Worm (Caenorhabditis elegans): Measurements from ENCODE around the gene mdh-2.

Gene mdh-2

DNA sequence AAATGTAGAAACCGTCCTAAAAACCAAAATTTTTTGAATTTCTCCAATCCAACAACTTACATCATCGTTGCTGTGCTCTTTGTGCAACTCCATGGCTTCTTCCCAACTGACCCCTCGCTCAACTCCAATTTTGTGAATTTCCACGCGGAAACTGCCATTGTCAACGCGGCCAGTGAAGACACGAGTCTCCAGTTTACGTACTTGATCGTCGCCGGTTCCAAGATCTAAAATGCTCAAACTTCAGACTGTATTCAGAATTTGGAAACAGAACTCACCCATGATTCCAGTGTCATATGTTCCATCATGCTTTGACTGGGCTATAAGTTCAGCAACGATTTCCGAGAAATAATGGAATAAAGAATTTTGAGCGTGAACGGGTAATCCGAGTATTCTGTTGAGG is 13.8 kb downstream of the mdh-2 start:
- TF ChIP-seq madf-3 (GFP tag; IDR thresholded peaks at IDR 0.05) (no peak), F57A8.1 (GFP tag; optimal IDR thresholded peaks at IDR 0.05) (no peak), F52B5.7 (tag; optimal IDR thresholded peaks at IDR 0.05) (no peak), C17E4.6 (GFP tag; IDR thresholded peaks at IDR 0.05) (no peak), bed-1 (GFP tag; IDR thresholded peaks at IDR 0.05) (no peak), hrde-1 (tag; optimal IDR thresholded peaks at IDR 0.05; ENCODE audit: borderline replicate concordance) (no peak), die-1 (tag; optimal IDR thresholded peaks at IDR 0.05) (no peak), madf-6 (GFP tag; IDR thresholded peaks at IDR 0.05) (no peak), F22D6.2 (tag; optimal IDR thresholded peaks at IDR 0.05) (no peak), attf-3 (GFP tag; conservative IDR thresholded peaks at IDR 0.05) (no peak), cebp-1 (GFP tag; IDR thresholded peaks at IDR 0.05) (no peak), cebp-1 (tag; optimal IDR thresholded peaks at IDR 0.05) (no peak), hlh-26 (GFP tag; conservative IDR thresholded peaks at IDR 0.05) (no peak), ztf-22 (GFP tag; optimal IDR thresholded peaks at IDR 0.05) (no peak), lin-54 (GFP tag; optimal IDR thresholded peaks at IDR 0.05) (no peak), cebp-2 (GFP tag; IDR thresholded peaks at IDR 0.05) (no peak), aptf-2 (GFP tag; conservative IDR thresholded peaks at IDR 0.05) (no peak), egl-18 (GFP tag; IDR thresholded peaks at IDR 0.05) (no peak), F37B4.10 (GFP tag; IDR thresholded peaks at IDR 0.05) (no peak), hmg-1.2 (GFP tag; IDR thresholded peaks at IDR 0.05) (no peak)

- TF ChIP-seq pha-4 (tag; optimal IDR thresholded peaks at IDR 0.05): no peak
- no peak for TF ChIP-seq nfya-2 (GFP tag; IDR thresholded peaks at IDR 0.05)
- TF ChIP-seq atf-7 (tag; optimal IDR thresholded peaks at IDR 0.05): peak; percentile 25
Measured at ce11 chrIII:6592075-6592474, 15.8 kb downstream of the mdh-2 start, which contains the start of gene F20H11.1. F20H11.1 (minus strand) TSS chrIII:6592175.

DNA sequence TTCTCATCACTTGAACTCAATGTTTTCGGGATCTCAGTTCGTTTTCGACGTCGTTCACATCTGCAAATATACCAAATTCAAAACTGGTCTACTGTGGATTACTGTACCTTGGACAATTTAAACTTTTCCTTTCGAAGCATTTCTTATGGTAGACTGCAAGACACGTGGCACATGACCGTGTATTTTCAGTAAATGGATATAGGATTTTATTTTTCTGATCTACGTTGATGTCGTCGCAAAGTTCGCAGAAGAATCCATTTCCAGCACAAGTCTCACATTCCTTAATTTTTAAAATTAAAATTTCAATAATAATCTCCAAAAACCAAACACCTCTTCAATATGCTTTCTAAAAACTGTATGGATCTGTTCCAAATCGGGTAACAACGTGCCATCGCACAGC is 18.4 kb downstream of the mdh-2 start:
- TF ChIP-seq nhr-90 (tag; optimal IDR thresholded peaks at IDR 0.05): no peak
- no peak for TF ChIP-seq ztf-28 (GFP tag; IDR thresholded peaks at IDR 0.05)
- no peak for TF ChIP-seq rpc-1 (optimal IDR thresholded peaks at IDR 0.05)
- no peak for TF ChIP-seq rpc-1 (tag; optimal IDR thresholded peaks at IDR 0.05)
- TF ChIP-seq tbx-9 (tag; optimal IDR thresholded peaks at IDR 0.05; ENCODE audit: borderline replicate concordance): no peak
- TF ChIP-seq lsy-27 (tag; optimal IDR thresholded peaks at IDR 0.05; ENCODE audit: borderline replicate concordance, insufficient read depth): no peak
- no peak for TF ChIP-seq xnd-1 (tag; optimal IDR thresholded peaks at IDR 0.05)
- no peak for TF ChIP-seq attf-5 (GFP tag; optimal IDR thresholded peaks at IDR 0.05)
- TF ChIP-seq tlf-1 (GFP tag; optimal IDR thresholded peaks at IDR 0.05): no peak

- no peak for TF ChIP-seq hmg-1.2 (GFP tag; IDR thresholded peaks at IDR 0.05)
- TF ChIP-seq pbrm-1 (GFP tag; IDR thresholded peaks at IDR 0.05): no peak
- TF ChIP-seq bed-2 (GFP tag; IDR thresholded peaks at IDR 0.05): no peak
- TF ChIP-seq mes-4 (tag; optimal IDR thresholded peaks at IDR 0.05): no peak
- TF ChIP-seq unc-62 (GFP tag; optimal IDR thresholded peaks at IDR 0.05): no peak
- no peak for TF ChIP-seq ceh-91 (GFP tag; IDR thresholded peaks at IDR 0.05)
- no peak for TF ChIP-seq Y53G8AR.9 (GFP tag; conservative IDR thresholded peaks at IDR 0.05)
- no peak for TF ChIP-seq mel-28 (tag; optimal IDR thresholded peaks at IDR 0.05; ENCODE audit: borderline replicate concordance)
- no peak for TF ChIP-seq snpc-1.3 (tag; optimal IDR thresholded peaks at IDR 0.05; ENCODE audit: insufficient read depth)
- TF ChIP-seq T07F8.4 (tag; optimal IDR thresholded peaks at IDR 0.05): no peak
- TF ChIP-seq hrde-1 (tag; optimal IDR thresholded peaks at IDR 0.05; ENCODE audit: borderline replicate concordance): no peak
- TF ChIP-seq ZK185.1 (tag; optimal IDR thresholded peaks at IDR 0.05; ENCODE audit: poor library complexity, severe bottlenecking): no peak
- no peak for TF ChIP-seq ama-1 (optimal IDR thresholded peaks at IDR 0.05)
- no peak for TF ChIP-seq ama-1 (GFP tag; optimal IDR thresholded peaks at IDR 0.05)
- TF ChIP-seq F39B2.1 (GFP tag; IDR thresholded peaks at IDR 0.05): no peak
- no peak for TF ChIP-seq madf-3 (GFP tag; IDR thresholded peaks at IDR 0.05)
Measured at ce11 chrIII:6587564-6587963, 20.3 kb downstream of the mdh-2 start, which contains the start of gene ddo-3. ddo-3 (plus strand) TSS chrIII:6587864.

All from whole organism, young adult.